Fruit fly (Drosophila melanogaster) whole organism, embryonic: ENCODE data around the gene Vti1b.

ENCODE experiments used
- Abd-B ChIP-seq: fragments of 200-800 bp; sonication (Bioruptor generic); optimal IDR thresholded peaks from 2 replicates; lab custom pipeline; 2018; ENCODE audit warnings: missing biosample characterization, mild to moderate bottlenecking, missing genetic modification characterization, moderate library complexity
- B-H1 ChIP-seq: fragments of 200-800 bp; sonication (Bioruptor generic); IDR thresholded peaks from 3 replicates; pipeline ENCODE4 v1.3.6; 2022; ENCODE audit warnings: missing biosample characterization, missing genetic modification characterization
- BEAF-32 ChIP-seq: fragments of 200-800 bp; sonication (Bioruptor generic); optimal IDR thresholded peaks from 3 replicates; lab custom pipeline; 2017; ENCODE audit warnings: missing biosample characterization, missing genetic modification characterization, mild to moderate bottlenecking, moderate library complexity, missing genetic modification reagents
- CG10147 ChIP-seq: fragments of 200-800 bp; sonication (Bioruptor generic); optimal IDR thresholded peaks from 2 replicates; lab custom pipeline; 2019; ENCODE audit warnings: missing biosample characterization, mild to moderate bottlenecking, missing genetic modification characterization, moderate library complexity
- CG10274 ChIP-seq: fragments of 200-800 bp; sonication (Bioruptor generic); optimal IDR thresholded peaks from 3 replicates; lab custom pipeline; 2017; ENCODE audit warnings: missing biosample characterization, mild to moderate bottlenecking, missing genetic modification characterization
- CG10959 ChIP-seq: fragments of 200-800 bp; sonication (Bioruptor generic); IDR thresholded peaks from 2 replicates; pipeline ENCODE4 v1.3.6; 2022; ENCODE audit warnings: missing biosample characterization, missing genetic modification characterization
- CG12769 ChIP-seq: fragments of 200-800 bp; sonication (Bioruptor generic); optimal IDR thresholded peaks from 2 replicates; lab custom pipeline; 2019; ENCODE audit warnings: missing biosample characterization, mild to moderate bottlenecking, missing genetic modification characterization, moderate library complexity
- CG14050 ChIP-seq: fragments of 200-800 bp; sonication (Bioruptor generic); IDR thresholded peaks from 3 replicates; pipeline ENCODE4 v1.3.6; 2022; ENCODE audit warnings: missing biosample characterization, missing genetic modification characterization
- CG1603 ChIP-seq: fragments of 200-800 bp; sonication (Bioruptor generic); optimal IDR thresholded peaks from 2 replicates; lab custom pipeline; 2019; ENCODE audit warnings: missing biosample characterization, mild to moderate bottlenecking, missing genetic modification characterization, moderate library complexity
- CG1647 ChIP-seq: fragments of 200-800 bp; sonication (Bioruptor generic); optimal IDR thresholded peaks from 3 replicates; lab custom pipeline; 2016; ENCODE audit warnings: missing biosample characterization, missing genetic modification characterization
- CG17385 ChIP-seq: fragments of 200-800 bp; sonication (Bioruptor generic); optimal IDR thresholded peaks from 3 replicates; lab custom pipeline; 2018; ENCODE audit warnings: missing biosample characterization, mild to moderate bottlenecking, missing genetic modification characterization
- CG17912 ChIP-seq: fragments of 200-800 bp; sonication (Bioruptor generic); optimal IDR thresholded peaks from 2 replicates; lab custom pipeline; 2018; ENCODE audit warnings: missing biosample characterization, mild to moderate bottlenecking, missing genetic modification characterization
- CG2120 ChIP-seq: fragments of 200-800 bp; sonication (Bioruptor generic); optimal IDR thresholded peaks from 3 replicates; lab custom pipeline; 2016; ENCODE audit warnings: missing biosample characterization, missing genetic modification characterization
- CG2712 ChIP-seq: fragments of 200-800 bp; optimal IDR thresholded peaks from 3 replicates; lab custom pipeline; 2019; ENCODE audit warnings: missing biosample characterization, mild to moderate bottlenecking, missing genetic modification characterization, moderate library complexity
- CG32767 ChIP-seq: fragments of 200-800 bp; sonication (Bioruptor generic); IDR thresholded peaks from 2 replicates; pipeline ENCODE4 v1.3.6; 2022; ENCODE audit warnings: missing biosample characterization, missing genetic modification characterization
- CG34422 ChIP-seq: fragments of 200-800 bp; sonication (Bioruptor generic); IDR thresholded peaks from 3 replicates; pipeline ENCODE4 v1.3.6; 2022; ENCODE audit warnings: missing biosample characterization, missing genetic modification characterization
- CG3995 ChIP-seq: fragments of 200-800 bp; sonication (Bioruptor generic); optimal IDR thresholded peaks from 3 replicates; lab custom pipeline; 2016; ENCODE audit warnings: missing biosample characterization, missing genetic modification characterization
- CG4282 ChIP-seq: fragments of 200-800 bp; sonication (Bioruptor generic); optimal IDR thresholded peaks from 2 replicates; lab custom pipeline; 2016; ENCODE audit warnings: missing biosample characterization, missing genetic modification characterization
- CG4854 ChIP-seq: fragments of 200-800 bp; sonication (Bioruptor generic); optimal IDR thresholded peaks from 2 replicates; lab custom pipeline; 2016; ENCODE audit warnings: missing biosample characterization, missing genetic modification characterization, inconsistent platforms
- CG5953 ChIP-seq: fragments of 200-800 bp; sonication (Bioruptor generic); IDR thresholded peaks from 2 replicates; pipeline ENCODE4 v1.3.6; 2022; ENCODE audit warnings: missing biosample characterization, missing genetic modification characterization
- CG7963 ChIP-seq: fragments of 200-800 bp; sonication (Bioruptor generic); IDR thresholded peaks from 3 replicates; pipeline ENCODE4 v1.3.6; 2022; ENCODE audit warnings: missing biosample characterization, missing genetic modification characterization; ENCODE audit not compliant: partially characterized antibody
- CG8089 ChIP-seq: fragments of 200-800 bp; sonication (Bioruptor generic); optimal IDR thresholded peaks from 3 replicates; lab custom pipeline; 2016; ENCODE audit warnings: missing biosample characterization, missing genetic modification characterization
- CG9932 ChIP-seq: fragments of 200-800 bp; sonication (Bioruptor generic); IDR thresholded peaks from 2 replicates; pipeline ENCODE4 v1.3.6; 2022; ENCODE audit warnings: missing biosample characterization, missing genetic modification characterization
- Dp ChIP-seq: fragments of 200-800 bp; sonication (Bioruptor generic); optimal IDR thresholded peaks from 2 replicates; lab custom pipeline; 2018; ENCODE audit warnings: missing biosample characterization, mild to moderate bottlenecking, missing genetic modification characterization, moderate library complexity
- E2f2 ChIP-seq: fragments of 200-800 bp; sonication (Bioruptor generic); IDR thresholded peaks from 2 replicates; pipeline ENCODE4 v1.3.6; 2022; ENCODE audit warnings: missing biosample characterization, missing genetic modification characterization
- Ets97D ChIP-seq: fragments of 200-800 bp; sonication (Bioruptor generic); optimal IDR thresholded peaks from 3 replicates; lab custom pipeline; 2016; ENCODE audit warnings: missing biosample characterization, missing genetic modification characterization
- Gsc ChIP-seq: fragments of 200-800 bp; sonication (Bioruptor generic); IDR thresholded peaks from 2 replicates; pipeline ENCODE4 v1.3.6; 2022; ENCODE audit warnings: missing biosample characterization, missing genetic modification characterization
- Hmr ChIP-seq: fragments of 200-800 bp; sonication (Bioruptor generic); optimal IDR thresholded peaks from 3 replicates; lab custom pipeline; 2017; ENCODE audit warnings: mild to moderate bottlenecking, missing biosample characterization, missing genetic modification reagents, missing genetic modification characterization
- Hmx ChIP-seq: fragments of 200-800 bp; sonication (Bioruptor generic); optimal IDR thresholded peaks from 2 replicates; lab custom pipeline; 2016; ENCODE audit warnings: missing biosample characterization, missing genetic modification characterization
- Hr51 ChIP-seq, 2 experiments: fragments of 200-800 bp; sonication (Bioruptor generic); optimal IDR thresholded peaks; 2 replicates in 1 of 2; 3 replicates in 1 of 2; lab custom pipeline; 2016 to 2018; ENCODE audit warnings: missing biosample characterization in 2 of 2, missing genetic modification characterization in 2 of 2, mild to moderate bottlenecking in 1 of 2, moderate library complexity in 1 of 2
- Jarid2 ChIP-seq: fragments of 200-800 bp; sonication (Bioruptor generic); optimal IDR thresholded peaks from 3 replicates; lab custom pipeline; 2017; ENCODE audit warnings: mild to moderate bottlenecking, missing biosample characterization, missing genetic modification reagents, missing genetic modification characterization
- NC2α ChIP-seq: fragments of 200-800 bp; sonication (Bioruptor generic); optimal IDR thresholded peaks from 2 replicates; lab custom pipeline; 2016; ENCODE audit warnings: missing biosample characterization, missing genetic modification characterization
- Neu2 ChIP-seq: fragments of 200-800 bp; sonication (Bioruptor generic); optimal IDR thresholded peaks from 3 replicates; lab custom pipeline; 2016; ENCODE audit warnings: missing biosample characterization, missing genetic modification characterization, borderline replicate concordance
- Nf-YA ChIP-seq: fragments of 200-800 bp; sonication (Bioruptor generic); IDR thresholded peaks from 2 replicates; pipeline ENCODE4 v1.3.6; 2022; ENCODE audit warnings: missing biosample characterization, missing genetic modification characterization
- Pdp1 ChIP-seq, 2 experiments: fragments of 200-800 bp; sonication (Bioruptor generic); optimal IDR thresholded peaks; 3 replicates each; lab custom pipeline; 2016; ENCODE audit warnings: missing biosample characterization in 2 of 2, missing genetic modification characterization in 2 of 2, mild to moderate bottlenecking in 1 of 2, moderate library complexity in 1 of 2
- Ravus ChIP-seq: fragments of 200-800 bp; sonication (Bioruptor generic); IDR thresholded peaks from 2 replicates; pipeline ENCODE4 v1.3.6; 2022; ENCODE audit warnings: missing biosample characterization, missing genetic modification characterization
- ase ChIP-seq: fragments of 200-800 bp; sonication (Bioruptor generic); IDR thresholded peaks from 3 replicates; pipeline ENCODE4 v1.3.6; 2022; ENCODE audit warnings: missing biosample characterization, missing genetic modification characterization
- bigmax ChIP-seq: fragments of 200-800 bp; sonication (Bioruptor generic); optimal IDR thresholded peaks from 2 replicates; lab custom pipeline; 2018; ENCODE audit warnings: missing biosample characterization, mild to moderate bottlenecking, missing genetic modification characterization
- bowl ChIP-seq: fragments of 200-800 bp; sonication (Bioruptor generic); IDR thresholded peaks from 2 replicates; pipeline ENCODE4 v1.3.6; 2022; ENCODE audit warnings: missing biosample characterization, missing genetic modification characterization
- dati ChIP-seq: fragments of 200-800 bp; sonication (Bioruptor generic); IDR thresholded peaks from 2 replicates; pipeline ENCODE4 v1.3.6; 2022; ENCODE audit warnings: missing biosample characterization, missing genetic modification characterization
- exex ChIP-seq: fragments of 200-800 bp; sonication (Bioruptor generic); optimal IDR thresholded peaks from 4 replicates; lab custom pipeline; 2018; ENCODE audit warnings: missing biosample characterization, mild to moderate bottlenecking, missing genetic modification characterization, moderate library complexity
- fru ChIP-seq: fragments of >200 bp; optimal IDR thresholded peaks from 2 replicates; lab custom pipeline; 2017
- jigr1 ChIP-seq: fragments of 200-800 bp; sonication (Bioruptor generic); IDR thresholded peaks from 3 replicates; pipeline ENCODE4 v1.3.6; 2022; ENCODE audit warnings: missing biosample characterization, missing genetic modification characterization
- kah ChIP-seq: fragments of 200-800 bp; sonication (Bioruptor generic); optimal IDR thresholded peaks from 2 replicates; lab custom pipeline; 2018; ENCODE audit warnings: missing biosample characterization, mild to moderate bottlenecking, missing genetic modification characterization
- klu ChIP-seq: fragments of 200-800 bp; sonication (Bioruptor generic); IDR thresholded peaks from 2 replicates; pipeline ENCODE4 v1.3.6; 2022; ENCODE audit warnings: missing biosample characterization, missing genetic modification characterization
- mld ChIP-seq: fragments of 200-800 bp; sonication (Bioruptor generic); IDR thresholded peaks from 3 replicates; pipeline ENCODE4 v1.3.6; 2022; ENCODE audit warnings: missing biosample characterization, missing genetic modification characterization; ENCODE audit not compliant: partially characterized antibody
- ro ChIP-seq: fragments of 200-800 bp; sonication (Bioruptor generic); IDR thresholded peaks from 2 replicates; pipeline ENCODE4 v1.3.6; 2022; ENCODE audit warnings: missing biosample characterization, missing genetic modification characterization
- sc ChIP-seq, 3 experiments: fragments of >200 bp in 2 of 3; fragments of 200-800 bp in 1 of 3; sonication (Bioruptor generic) in 1 of 3; optimal IDR thresholded peaks; 2 replicates in 2 of 3; 3 replicates in 1 of 3; lab custom pipeline; 2017; ENCODE audit warnings: mild to moderate bottlenecking in 1 of 3, missing biosample characterization in 1 of 3, missing genetic modification characterization in 1 of 3, missing genetic modification reagents in 1 of 3
- sob ChIP-seq: fragments of 200-800 bp; sonication (Bioruptor generic); IDR thresholded peaks from 2 replicates; pipeline ENCODE4 v1.3.6; 2022; ENCODE audit warnings: missing biosample characterization, missing genetic modification characterization
- stc ChIP-seq: fragments of 200-800 bp; sonication (Bioruptor generic); IDR thresholded peaks from 2 replicates; pipeline ENCODE4 v1.3.6; 2022; ENCODE audit warnings: missing biosample characterization, missing genetic modification characterization

Gene Vti1b

DNA sequence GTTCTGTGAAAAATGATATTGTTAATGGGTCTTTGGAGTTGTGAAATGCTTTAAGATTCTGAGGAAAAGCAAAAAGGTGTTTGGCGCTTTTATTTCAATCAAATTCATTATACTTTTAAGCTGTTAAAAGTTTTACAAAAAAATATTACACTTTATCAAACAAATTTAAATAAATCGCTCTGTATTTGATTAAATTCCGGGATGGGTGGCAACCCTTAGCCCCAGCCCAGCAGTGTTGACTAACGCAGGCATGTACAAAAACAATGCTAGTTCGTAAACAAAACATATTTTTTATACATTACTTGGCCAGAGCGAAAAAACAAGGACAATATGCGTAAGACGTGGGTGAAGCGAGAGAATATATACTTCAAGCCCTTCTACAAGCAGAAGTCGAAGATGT lies 7.9 kb downstream of the Vti1b start, which contains the start of gene CG7685 (continued):
- no peak for TF ChIP-seq sc (optimal IDR thresholded peaks at IDR 0.05; lab: Kevin White, UChicago)
- no peak for TF ChIP-seq sc (GFP tag; optimal IDR thresholded peaks at IDR 0.05; lab: Kevin White, UChicago)
- TF ChIP-seq CG2120 (GFP tag; lab: Kevin White, UChicago), result peak; percentile 85
- TF ChIP-seq Jarid2 (GFP tag; lab: Kevin White, UChicago), result no peak
- TF ChIP-seq CG2712 (tag; lab: Kevin White, UChicago), result peak; percentile 62
- TF ChIP-seq sob, result peak; percentile 58; the same call in 1 of the 2 replicates
- TF ChIP-seq CG1603, result peak; percentile 66
- no peak for TF ChIP-seq fru (lab: Kevin White, UChicago)
- TF ChIP-seq CG1647 (GFP tag; lab: Kevin White, UChicago), result peak; percentile 68
- TF ChIP-seq exex, result peak; percentile 39
- TF ChIP-seq CG17385 (GFP tag; lab: Kevin White, UChicago), result peak; percentile 70
- no peak for TF ChIP-seq jigr1 (GFP tag; lab: Robert Waterston, UW)
- TF ChIP-seq Nf-YA (GFP tag; lab: Robert Waterston, UW), result no peak
- no peak for TF ChIP-seq Gsc (GFP tag; lab: Robert Waterston, UW)
- TF ChIP-seq CG10959, result no peak
- TF ChIP-seq CG10147 (GFP tag; lab: Kevin White, UChicago), result peak; percentile 54
- no peak for TF ChIP-seq CG4282 (GFP tag; lab: Kevin White, UChicago)
- peak; percentile 37 for TF ChIP-seq BEAF-32 (GFP tag; lab: Kevin White, UChicago)
- no peak for TF ChIP-seq CG32767 (GFP tag; lab: Robert Waterston, UW)
- no peak; the same call in 2 of the 3 replicates for TF ChIP-seq B-H1
- peak; percentile 56 for TF ChIP-seq kah
- TF ChIP-seq mld (GFP tag; lab: Robert Waterston, UW), result no peak

dm6 chr3R:18411205-18411749 lies 14.5 kb downstream of the Vti1b start, which contains the start of gene CG10864:
Gene CG10864 (minus strand): TSS chr3R:18411631.
- TF ChIP-seq Hr51 (GFP tag; optimal IDR thresholded peaks at IDR 0.05; lab: Kevin White, UChicago) (no peak), Abd-B (GFP tag; lab: Kevin White, UChicago) (no peak), CG14050 (GFP tag; lab: Robert Waterston, UW) (no peak), dati (GFP tag; lab: Robert Waterston, UW) (no peak), ase (GFP tag; lab: Robert Waterston, UW) (0 out of 3 replicates have a peak, but pooled peaks have one; percentile 29), Ets97D (GFP tag; lab: Kevin White, UChicago) (no peak), NC2α (GFP tag; lab: Kevin White, UChicago) (no peak), Hmx (no peak), ro (no peak), Dp (peak; percentile 8), CG9932 (GFP tag; lab: Robert Waterston, UW) (no peak), bowl (GFP tag; lab: Robert Waterston, UW) (no peak), kah (peak; percentile 13), CG17912 (GFP tag; lab: Kevin White, UChicago) (no peak), Hmr (GFP tag; lab: Kevin White, UChicago) (no peak), Neu2 (GFP tag; lab: Kevin White, UChicago) (no peak), CG34422 (GFP tag; lab: Robert Waterston, UW) (no peak), CG4854 (GFP tag; lab: Kevin White, UChicago) (no peak), Ravus (no peak), CG8089 (GFP tag; lab: Kevin White, UChicago) (no peak), CG7963 (GFP tag; lab: Robert Waterston, UW) (0 out of 3 replicates have a peak, but pooled peaks have one; percentile 7), CG5953 (GFP tag; lab: Robert Waterston, UW) (no peak), Pdp1 (GFP tag; optimal IDR thresholded peaks at IDR 0.05; lab: Kevin White, UChicago) (peak in 1 of 2 experiments; percentile 92), CG10274 (GFP tag; lab: Kevin White, UChicago) (no peak), CG12769 (peak; percentile 62), bigmax (GFP tag; lab: Kevin White, UChicago) (no peak), klu (GFP tag; lab: Robert Waterston, UW) (no peak), CG3995 (GFP tag; lab: Kevin White, UChicago) (no peak), stc (GFP tag; lab: Robert Waterston, UW) (no peak), E2f2 (GFP tag; lab: Robert Waterston, UW) (peak; percentile 43; the same call in 1 of the 2 replicates)
